Fruit fly (Drosophila melanogaster) whole organism, embryonic: ENCODE measurements around the gene CBP.
A peak's percentile ranks its signal among the peaks of the same experiment; 100 is the strongest.

Experiments
- B-H1 ChIP-seq: fragments of 200-800 bp; sonication (Bioruptor generic); IDR thresholded peaks from 3 replicates; pipeline ENCODE4 v1.3.6; 2022; ENCODE audit warnings: missing biosample characterization, missing genetic modification characterization
- CG10267 ChIP-seq: fragments of 200-800 bp; sonication (Bioruptor generic); optimal IDR thresholded peaks from 2 replicates; lab custom pipeline; 2018; ENCODE audit warnings: missing biosample characterization, mild to moderate bottlenecking, missing genetic modification characterization, moderate library complexity
- CG12104 ChIP-seq: fragments of 200-800 bp; sonication (Bioruptor generic); optimal IDR thresholded peaks from 3 replicates; lab custom pipeline; 2016; ENCODE audit warnings: missing biosample characterization, missing genetic modification characterization
- CG14965 ChIP-seq: fragments of 200-800 bp; sonication (Bioruptor generic); optimal IDR thresholded peaks from 2 replicates; lab custom pipeline; 2016; ENCODE audit warnings: missing biosample characterization, missing genetic modification characterization, borderline replicate concordance
- CG15479 ChIP-seq: fragments of 200-800 bp; sonication (Bioruptor generic); optimal IDR thresholded peaks from 3 replicates; lab custom pipeline; 2019; ENCODE audit warnings: missing biosample characterization, mild to moderate bottlenecking, missing genetic modification characterization, moderate library complexity
- CG1647 ChIP-seq: fragments of 200-800 bp; sonication (Bioruptor generic); optimal IDR thresholded peaks from 3 replicates; lab custom pipeline; 2016; ENCODE audit warnings: missing biosample characterization, missing genetic modification characterization
- CG16813 ChIP-seq: fragments of 200-800 bp; sonication (Bioruptor generic); IDR thresholded peaks from 3 replicates; pipeline ENCODE4 v1.3.6; 2022; ENCODE audit warnings: missing biosample characterization, missing genetic modification characterization; ENCODE audit not compliant: partially characterized antibody
- CG17359 ChIP-seq: fragments of 200-800 bp; sonication (Bioruptor generic); optimal IDR thresholded peaks from 3 replicates; lab custom pipeline; 2018; ENCODE audit warnings: missing biosample characterization, mild to moderate bottlenecking, missing genetic modification characterization, moderate library complexity
- CG17361 ChIP-seq: fragments of 200-800 bp; sonication (Bioruptor generic); IDR thresholded peaks from 3 replicates; pipeline ENCODE4 v1.3.6; 2022; ENCODE audit warnings: missing biosample characterization, missing genetic modification characterization
- CG17568 ChIP-seq: fragments of 200-800 bp; sonication (Bioruptor generic); optimal IDR thresholded peaks from 2 replicates; lab custom pipeline; 2018; ENCODE audit warnings: missing biosample characterization, mild to moderate bottlenecking, missing genetic modification characterization, moderate library complexity
- CG2129 ChIP-seq: fragments of 200-800 bp; sonication (Bioruptor generic); IDR thresholded peaks from 2 replicates; pipeline ENCODE4 v1.3.6; 2022; ENCODE audit warnings: missing biosample characterization, missing genetic modification characterization; ENCODE audit not compliant: partially characterized antibody
- CG30431 ChIP-seq: fragments of 200-800 bp; sonication (Bioruptor generic); optimal IDR thresholded peaks from 2 replicates; lab custom pipeline; 2017; ENCODE audit warnings: missing biosample characterization, missing genetic modification characterization
- CG31224 ChIP-seq: fragments of 200-800 bp; sonication (Bioruptor generic); IDR thresholded peaks from 2 replicates; pipeline ENCODE4 v1.3.6; 2022; ENCODE audit warnings: missing biosample characterization, missing genetic modification characterization
- CG6175 ChIP-seq: fragments of 200-800 bp; sonication (Bioruptor generic); IDR thresholded peaks from 3 replicates; pipeline ENCODE4 v1.3.6; 2022; ENCODE audit warnings: missing biosample characterization, missing genetic modification characterization
- CG6254 ChIP-seq: fragments of 200-800 bp; sonication (Bioruptor generic); optimal IDR thresholded peaks from 3 replicates; lab custom pipeline; 2017; ENCODE audit warnings: mild to moderate bottlenecking, missing biosample characterization, missing genetic modification reagents, missing genetic modification characterization
- CG7928 ChIP-seq: fragments of 200-800 bp; sonication (Bioruptor generic); optimal IDR thresholded peaks from 2 replicates; lab custom pipeline; 2017; ENCODE audit warnings: missing biosample characterization, mild to moderate bottlenecking, missing genetic modification characterization
- CG9797 ChIP-seq: fragments of 200-800 bp; sonication (Bioruptor generic); optimal IDR thresholded peaks from 3 replicates; lab custom pipeline; 2018; ENCODE audit warnings: missing biosample characterization, mild to moderate bottlenecking, missing genetic modification characterization
- CG9817 ChIP-seq: fragments of 200-800 bp; sonication (Bioruptor generic); optimal IDR thresholded peaks from 2 replicates; lab custom pipeline; 2018; ENCODE audit warnings: missing biosample characterization, mild to moderate bottlenecking, missing genetic modification characterization, moderate library complexity
- CG9876 ChIP-seq: fragments of 200-800 bp; sonication (Bioruptor generic); optimal IDR thresholded peaks from 2 replicates; lab custom pipeline; 2016; ENCODE audit warnings: missing biosample characterization, missing genetic modification characterization
- CTCF ChIP-seq: fragments of 200-800 bp; sonication (Bioruptor generic); optimal IDR thresholded peaks from 2 replicates; lab custom pipeline; 2017; ENCODE audit warnings: missing biosample characterization, mild to moderate bottlenecking, missing genetic modification characterization, moderate library complexity
- D19A ChIP-seq: fragments of 200-800 bp; optimal IDR thresholded peaks from 3 replicates; lab custom pipeline; 2019; ENCODE audit warnings: missing biosample characterization, mild to moderate bottlenecking, missing genetic modification characterization, moderate library complexity
- D19B ChIP-seq: fragments of 200-800 bp; sonication (Bioruptor generic); optimal IDR thresholded peaks from 2 replicates; lab custom pipeline; 2017; ENCODE audit warnings: missing biosample characterization, mild to moderate bottlenecking, missing genetic modification characterization
- Deaf1 ChIP-seq: fragments of 200-800 bp; optimal IDR thresholded peaks from 3 replicates; lab custom pipeline; 2019; ENCODE audit warnings: missing biosample characterization, mild to moderate bottlenecking, missing genetic modification characterization, moderate library complexity
- Drgx ChIP-seq: fragments of 200-800 bp; sonication (Bioruptor generic); IDR thresholded peaks from 2 replicates; pipeline ENCODE4 v1.3.6; 2022; ENCODE audit warnings: missing biosample characterization, missing genetic modification characterization
- E2f2 ChIP-seq: fragments of 200-800 bp; sonication (Bioruptor generic); IDR thresholded peaks from 2 replicates; pipeline ENCODE4 v1.3.6; 2022; ENCODE audit warnings: missing biosample characterization, missing genetic modification characterization
- Hsf ChIP-seq: fragments of 200-800 bp; sonication (Bioruptor generic); optimal IDR thresholded peaks from 3 replicates; lab custom pipeline; 2016; ENCODE audit warnings: missing biosample characterization, missing genetic modification characterization
- Mes4 ChIP-seq: fragments of 200-800 bp; sonication (Bioruptor generic); optimal IDR thresholded peaks from 2 replicates; lab custom pipeline; 2016; ENCODE audit warnings: missing biosample characterization, missing genetic modification characterization
- Poxn ChIP-seq: fragments of 200-800 bp; sonication (Bioruptor generic); IDR thresholded peaks from 2 replicates; pipeline ENCODE4 v1.3.6; 2022; ENCODE audit warnings: missing biosample characterization, missing genetic modification characterization
- Ravus ChIP-seq: fragments of 200-800 bp; sonication (Bioruptor generic); IDR thresholded peaks from 2 replicates; pipeline ENCODE4 v1.3.6; 2022; ENCODE audit warnings: missing biosample characterization, missing genetic modification characterization
- Scr ChIP-seq: fragments of 200-800 bp; sonication (Bioruptor generic); IDR thresholded peaks from 2 replicates; pipeline ENCODE4 v1.3.6; 2022; ENCODE audit warnings: missing biosample characterization, missing genetic modification characterization; ENCODE audit not compliant: partially characterized antibody
- Six4 ChIP-seq: fragments of 200-800 bp; sonication (Bioruptor generic); optimal IDR thresholded peaks from 2 replicates; lab custom pipeline; 2016; ENCODE audit warnings: missing biosample characterization, missing genetic modification characterization
- TFAM ChIP-seq: fragments of 200-800 bp; sonication (Bioruptor generic); optimal IDR thresholded peaks from 2 replicates; lab custom pipeline; 2017; ENCODE audit warnings: missing biosample characterization, missing genetic modification characterization, inconsistent platforms
- Vsx1 ChIP-seq: fragments of 200-800 bp; sonication (Bioruptor generic); optimal IDR thresholded peaks from 2 replicates; lab custom pipeline; 2017; ENCODE audit warnings: missing biosample characterization, mild to moderate bottlenecking, missing genetic modification characterization, missing genetic modification reagents
- br ChIP-seq: fragments of >200 bp; optimal IDR thresholded peaks from 2 replicates; lab custom pipeline; 2017
- btn ChIP-seq: fragments of 200-800 bp; sonication (Bioruptor generic); optimal IDR thresholded peaks from 2 replicates; lab custom pipeline; 2016; ENCODE audit warnings: missing biosample characterization, missing genetic modification characterization
- cad ChIP-seq: fragments of >200 bp; optimal IDR thresholded peaks from 2 replicates; lab custom pipeline; 2017; ENCODE audit warnings: missing biosample characterization, missing genetic modification characterization
- croc ChIP-seq: fragments of 200-800 bp; sonication (Bioruptor generic); conservative IDR thresholded peaks from 3 replicates; pipeline ENCODE4 v1.3.6; 2022; ENCODE audit warnings: missing biosample characterization, missing genetic modification characterization
- cwo ChIP-seq: fragments of 200-800 bp; sonication (Bioruptor generic); optimal IDR thresholded peaks from 3 replicates; lab custom pipeline; 2017; ENCODE audit warnings: missing biosample characterization, missing genetic modification characterization, mild to moderate bottlenecking, moderate library complexity, missing genetic modification reagents
- danr ChIP-seq: fragments of 200-800 bp; sonication (Bioruptor generic); IDR thresholded peaks from 2 replicates; pipeline ENCODE4 v1.3.6; 2022; ENCODE audit warnings: missing biosample characterization, missing genetic modification characterization
- ham ChIP-seq: fragments of 200-800 bp; sonication (Bioruptor generic); IDR thresholded peaks from 2 replicates; pipeline ENCODE4 v1.3.6; 2022; ENCODE audit warnings: missing biosample characterization, missing genetic modification characterization
- jing ChIP-seq: fragments of 200-800 bp; sonication (Bioruptor generic); optimal IDR thresholded peaks from 2 replicates; lab custom pipeline; 2018; ENCODE audit warnings: missing biosample characterization, mild to moderate bottlenecking, missing genetic modification characterization
- kni ChIP-seq: fragments of 200-800 bp; sonication (Bioruptor generic); optimal IDR thresholded peaks from 3 replicates; lab custom pipeline; 2017; ENCODE audit warnings: mild to moderate bottlenecking, missing biosample characterization, missing genetic modification reagents, missing genetic modification characterization
- maf-S ChIP-seq: fragments of 200-800 bp; sonication (Bioruptor generic); optimal IDR thresholded peaks from 2 replicates; lab custom pipeline; 2016; ENCODE audit warnings: missing biosample characterization, missing genetic modification characterization
- peb ChIP-seq: fragments of 200-800 bp; sonication (Bioruptor generic); IDR thresholded peaks from 2 replicates; pipeline ENCODE4 v1.3.6; 2022; ENCODE audit warnings: missing biosample characterization, missing genetic modification characterization
- so ChIP-seq: fragments of 200-800 bp; sonication (Bioruptor generic); IDR thresholded peaks from 3 replicates; pipeline ENCODE4 v1.3.6; 2022; ENCODE audit warnings: missing biosample characterization, missing genetic modification characterization
- tgo ChIP-seq: fragments of 200-800 bp; sonication (Bioruptor generic); IDR thresholded peaks from 3 replicates; pipeline ENCODE4 v1.3.6; 2022; ENCODE audit warnings: missing biosample characterization, missing genetic modification characterization
- tup ChIP-seq: fragments of 200-800 bp; sonication (Bioruptor generic); optimal IDR thresholded peaks from 2 replicates; lab custom pipeline; 2016; ENCODE audit warnings: missing biosample characterization, mild to moderate bottlenecking, missing genetic modification characterization, moderate library complexity
- unpg ChIP-seq: fragments of 200-800 bp; sonication (Bioruptor generic); optimal IDR thresholded peaks from 3 replicates; lab custom pipeline; 2018; ENCODE audit warnings: missing biosample characterization, mild to moderate bottlenecking, missing genetic modification characterization, moderate library complexity
- zfh2 ChIP-seq: fragments of 200-800 bp; sonication (Bioruptor generic); optimal IDR thresholded peaks from 2 replicates; lab custom pipeline; 2016; ENCODE audit warnings: missing biosample characterization, missing genetic modification characterization

The CBP gene

DNA sequence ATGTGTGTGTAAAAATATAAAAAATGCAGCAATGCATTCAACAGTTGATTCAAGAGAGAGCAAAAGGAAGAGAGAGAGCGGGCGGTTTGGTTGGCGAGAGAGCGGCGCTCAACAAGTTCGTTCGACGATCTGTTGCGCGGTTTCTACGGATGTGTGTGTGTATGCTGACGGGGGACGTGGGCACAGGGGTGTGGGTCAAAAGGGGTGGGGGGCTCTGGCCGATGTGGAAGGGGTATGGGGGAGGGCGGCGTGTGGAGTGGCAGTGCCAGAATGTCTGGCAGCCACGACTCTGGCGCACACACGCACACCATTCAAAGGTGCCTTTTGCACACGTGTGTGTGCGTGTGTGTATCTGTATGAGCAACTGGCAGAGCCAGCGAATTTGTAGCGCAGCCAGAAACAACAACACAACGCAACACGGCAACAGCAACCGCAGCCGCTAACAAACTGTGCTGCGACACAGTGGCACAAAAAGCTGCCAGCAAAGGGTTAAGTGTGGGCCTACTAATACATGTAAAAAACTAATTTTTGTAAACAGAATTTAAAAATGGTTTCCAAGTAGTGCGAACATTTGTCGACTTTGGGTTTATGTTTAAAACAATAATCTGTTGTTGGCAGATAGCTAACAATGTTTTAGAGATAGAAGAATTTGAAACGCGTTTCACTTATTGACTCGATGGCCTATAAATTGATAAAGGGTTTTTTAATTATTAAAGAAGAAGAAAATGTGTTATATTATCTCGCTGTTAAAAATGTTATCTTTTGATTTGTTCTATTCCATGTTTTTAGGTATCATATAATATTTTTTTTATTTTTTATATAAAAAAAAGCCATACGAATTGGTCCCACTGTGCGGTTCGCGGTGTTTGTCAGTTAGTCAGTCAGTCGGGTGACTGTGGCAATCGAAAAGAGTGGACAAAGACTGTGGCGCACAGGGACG, 30.3 kb upstream of the CBP start (continued):
- TF ChIP-seq B-H1 (GFP tag; lab: Robert Waterston, UW) (peak; percentile 64), Vsx1 (GFP tag; lab: Kevin White, UChicago) (peak; percentile 89), Drgx (GFP tag; lab: Robert Waterston, UW) (peak; percentile 66), so (GFP tag; lab: Robert Waterston, UW) (peak; percentile 72; the same call in 2 of the 3 replicates), CG17568 (GFP tag; lab: Kevin White, UChicago) (peak; percentile 61), CG1647 (GFP tag; lab: Kevin White, UChicago) (peak; percentile 63), cad (GFP tag; lab: Kevin White, UChicago) (no peak), tgo (GFP tag; lab: Robert Waterston, UW) (peak; percentile 79), CG17359 (tag; lab: Kevin White, UChicago) (peak; percentile 90), CG15479 (GFP tag; lab: Kevin White, UChicago) (no peak), croc (GFP tag; lab: Robert Waterston, UW) (peak; percentile 86), zfh2 (peak; percentile 83), cwo (GFP tag; lab: Kevin White, UChicago) (peak; percentile 78), CG30431 (GFP tag; lab: Kevin White, UChicago) (peak; percentile 95), D19A (peak; percentile 93), CG7928 (peak; percentile 53), TFAM (GFP tag; lab: Kevin White, UChicago) (peak; percentile 30), E2f2 (no peak), btn (GFP tag; lab: Kevin White, UChicago) (peak; percentile 46), kni (GFP tag; lab: Kevin White, UChicago) (peak; percentile 90), Deaf1 (tag; lab: Kevin White, UChicago) (peak; percentile 24), CG2129 (GFP tag; lab: Robert Waterston, UW) (no peak), CG6175 (peak; percentile 99), CG12104 (GFP tag; lab: Kevin White, UChicago) (peak; percentile 93), CG10267 (tag; lab: Kevin White, UChicago) (peak; percentile 89), br (lab: Kevin White, UChicago) (no peak), ham (no peak), Mes4 (GFP tag; lab: Kevin White, UChicago) (peak; percentile 71), Ravus (peak; percentile 11; the same call in 1 of the 2 replicates), CG6254 (GFP tag; lab: Kevin White, UChicago) (peak; percentile 89), Hsf (GFP tag; lab: Kevin White, UChicago) (peak; percentile 87), CG17361 (GFP tag; lab: Robert Waterston, UW) (peak; percentile 100), Six4 (GFP tag; lab: Kevin White, UChicago) (peak; percentile 79), tup (GFP tag; lab: Kevin White, UChicago) (no peak), Scr (GFP tag; lab: Robert Waterston, UW) (0 out of 2 replicates have a peak, but pooled peaks have one; percentile 7), CG9817 (peak; percentile 85), maf-S (peak; percentile 63), CG14965 (GFP tag; lab: Kevin White, UChicago) (peak; percentile 14), peb (GFP tag; lab: Robert Waterston, UW) (peak; percentile 63; the same call in 1 of the 2 replicates), Poxn (peak; percentile 30; the same call in 1 of the 2 replicates), danr (GFP tag; lab: Robert Waterston, UW) (peak; percentile 66), CG9797 (GFP tag; lab: Kevin White, UChicago) (peak; percentile 35), D19B (peak; percentile 87), CG9876 (peak; percentile 69), CTCF (GFP tag; lab: Kevin White, UChicago) (peak; percentile 40), CG16813 (no peak), unpg (GFP tag; lab: Kevin White, UChicago) (peak; percentile 83), CG31224 (GFP tag; lab: Robert Waterston, UW) (peak; percentile 47; the same call in 1 of the 2 replicates), jing (peak; percentile 81)
